Worm (Caenorhabditis elegans) whole organism, L4/young adult: ENCODE results near the gene bbs-8.

Experiments
- W03F9.2 ChIP-seq: fragments of 150-350 bp; optimal IDR thresholded peaks from 2 replicates; lab custom pipeline; 2014; ENCODE audit warnings: missing biosample characterization, missing genetic modification characterization
- him-1 ChIP-seq: sonication (generic microtip); optimal IDR thresholded peaks from 2 replicates; lab custom pipeline; 2016; ENCODE audit warnings: missing genotype, missing genetic modification reagents, missing genetic modification characterization, missing compliant biosample characterization

ce11 chrV:6782260-6782659 is 17.4 kb upstream of the bbs-8 start:
- TF ChIP-seq him-1 (tag; lab: Kevin White, UChicago) (no peak), W03F9.2 (tag; lab: Kevin White, UChicago) (no peak)
